Fruit fly (Drosophila melanogaster): ENCODE data around the gene CG5478.

- TF ChIP-seq CG8478 (optimal IDR thresholded peaks at IDR 0.05) (no peak), psq (optimal IDR thresholded peaks at IDR 0.05) (no peak)
Observed at dm6 chr3R:15947605-15948004, 14.1 kb upstream of the CG5478 start.
